Worm (Caenorhabditis elegans) whole organism, mixed stage, embryonic: Measurements from ENCODE around the gene T07G12.4.
A peak's percentile ranks its signal among the peaks of the same experiment; 100 is the strongest.

Experiments
- M03D4.4 ChIP-seq: sonication (generic microtip); optimal IDR thresholded peaks from 2 replicates; lab custom pipeline; 2017; ENCODE audit warnings: mild to moderate bottlenecking, missing genetic modification characterization, missing compliant biosample characterization
- bed-3 ChIP-seq: fragments of 200-800 bp; sonication (Bioruptor generic); optimal IDR thresholded peaks from 3 replicates; lab custom pipeline; 2018; ENCODE audit warnings: mild to moderate bottlenecking, missing genetic modification characterization, moderate library complexity, missing compliant biosample characterization
- blmp-1 ChIP-seq: fragments of 150-350 bp; optimal IDR thresholded peaks from 2 replicates; lab custom pipeline; 2014; ENCODE audit warnings: missing biosample characterization, missing genetic modification characterization
- ceh-39 ChIP-seq: fragments of 150-350 bp; optimal IDR thresholded peaks from 2 replicates; lab custom pipeline; 2014; ENCODE audit warnings: missing biosample characterization, missing genetic modification characterization
- ceh-43 ChIP-seq: fragments of 200-800 bp; sonication (Bioruptor generic); optimal IDR thresholded peaks from 2 replicates; lab custom pipeline; 2018; ENCODE audit warnings: mild to moderate bottlenecking, missing genetic modification characterization, moderate library complexity, missing compliant biosample characterization
- ceh-83 ChIP-seq: fragments of 200-800 bp; sonication (Bioruptor generic); optimal IDR thresholded peaks from 2 replicates; lab custom pipeline; 2018; ENCODE audit warnings: mild to moderate bottlenecking, missing genetic modification characterization, missing compliant biosample characterization
- ces-1 ChIP-seq: fragments of 150-350 bp; optimal IDR thresholded peaks from 2 replicates; lab custom pipeline; 2014; ENCODE audit warnings: missing biosample characterization, missing genetic modification reagents, missing genetic modification characterization
- cnd-1 ChIP-seq: fragments of 200-800 bp; sonication (Bioruptor generic); optimal IDR thresholded peaks from 2 replicates; lab custom pipeline; 2018; ENCODE audit warnings: mild to moderate bottlenecking, missing genetic modification characterization, missing compliant biosample characterization
- drap-1 ChIP-seq: fragments of 200-800 bp; sonication (Bioruptor generic); optimal IDR thresholded peaks from 3 replicates; lab custom pipeline; 2018; ENCODE audit warnings: mild to moderate bottlenecking, missing genetic modification characterization, missing compliant biosample characterization
- elt-1 ChIP-seq: sonication (generic microtip); optimal IDR thresholded peaks from 2 replicates; lab custom pipeline; 2017; ENCODE audit warnings: missing genetic modification characterization, mild to moderate bottlenecking, missing compliant biosample characterization, antibody characterized with exemption, moderate library complexity, borderline replicate concordance; ENCODE audit not compliant: insufficient read depth
- elt-3 ChIP-seq: fragments of 150-350 bp; optimal IDR thresholded peaks from 2 replicates; lab custom pipeline; 2014; ENCODE audit warnings: missing biosample characterization, missing genetic modification characterization
- ham-2 ChIP-seq: fragments of 200-800 bp; sonication (Bioruptor generic); optimal IDR thresholded peaks from 2 replicates; lab custom pipeline; 2018; ENCODE audit warnings: mild to moderate bottlenecking, missing genetic modification characterization, missing compliant biosample characterization
- lin-13 ChIP-seq: fragments of 150-350 bp; optimal IDR thresholded peaks from 2 replicates; lab custom pipeline; 2014; ENCODE audit warnings: missing biosample characterization, missing genetic modification characterization
- lin-32 ChIP-seq: fragments of 200-800 bp; sonication (Bioruptor generic); optimal IDR thresholded peaks from 2 replicates; lab custom pipeline; 2018; ENCODE audit warnings: mild to moderate bottlenecking, missing genetic modification characterization, missing compliant biosample characterization
- lsy-2 ChIP-seq: fragments of 150-350 bp; optimal IDR thresholded peaks from 2 replicates; lab custom pipeline; 2014; ENCODE audit warnings: missing biosample characterization, missing genetic modification characterization
- mab-5 ChIP-seq: fragments of 150-350 bp; optimal IDR thresholded peaks from 2 replicates; lab custom pipeline; 2014; ENCODE audit warnings: missing biosample characterization, missing genetic modification characterization
- mep-1 ChIP-seq: fragments of 150-350 bp; optimal IDR thresholded peaks from 2 replicates; lab custom pipeline; 2017; ENCODE audit warnings: missing biosample characterization, missing genetic modification reagents, missing genetic modification characterization, inconsistent platforms
- mls-2 ChIP-seq: sonication (generic microtip); optimal IDR thresholded peaks from 2 replicates; lab custom pipeline; 2016; ENCODE audit warnings: mild to moderate bottlenecking, missing genetic modification characterization, moderate library complexity, missing compliant biosample characterization
- nhr-12 ChIP-seq: fragments of 150-350 bp; optimal IDR thresholded peaks from 2 replicates; lab custom pipeline; 2014; ENCODE audit warnings: missing biosample characterization, missing genetic modification characterization
- nhr-2 ChIP-seq: fragments of 150-350 bp; optimal IDR thresholded peaks from 2 replicates; lab custom pipeline; 2014; ENCODE audit warnings: missing biosample characterization, missing genetic modification characterization
- nhr-237 ChIP-seq: fragments of 150-350 bp; optimal IDR thresholded peaks from 2 replicates; lab custom pipeline; 2014; ENCODE audit warnings: missing biosample characterization, missing genetic modification characterization
- nhr-28 ChIP-seq: fragments of 150-350 bp; optimal IDR thresholded peaks from 2 replicates; lab custom pipeline; 2014; ENCODE audit warnings: missing biosample characterization, missing genetic modification characterization
- nhr-76 ChIP-seq: sonication (generic microtip); optimal IDR thresholded peaks from 2 replicates; lab custom pipeline; 2017; ENCODE audit warnings: missing biosample characterization, missing genetic modification characterization
- snpc-4 ChIP-seq: fragments of 150-350 bp; optimal IDR thresholded peaks from 2 replicates; lab custom pipeline; 2014; ENCODE audit warnings: missing biosample characterization, missing genetic modification characterization
- sptf-1 ChIP-seq: sonication (generic microtip); optimal IDR thresholded peaks from 2 replicates; lab custom pipeline; 2017; ENCODE audit warnings: mild to moderate bottlenecking, missing genetic modification characterization, moderate library complexity, missing compliant biosample characterization
- tbx-8 ChIP-seq: fragments of 200-800 bp; sonication (Bioruptor generic); optimal IDR thresholded peaks from 2 replicates; lab custom pipeline; 2018; ENCODE audit warnings: mild to moderate bottlenecking, missing genetic modification characterization, moderate library complexity, missing compliant biosample characterization
- unc-120 ChIP-seq: sonication (generic microtip); optimal IDR thresholded peaks from 2 replicates; lab custom pipeline; 2017; ENCODE audit warnings: missing genetic modification characterization, missing compliant biosample characterization; ENCODE audit not compliant: poor library complexity, severe bottlenecking
- unc-39 ChIP-seq: fragments of 150-350 bp; optimal IDR thresholded peaks from 2 replicates; lab custom pipeline; 2014; ENCODE audit warnings: missing biosample characterization, missing genetic modification characterization
- unc-62 ChIP-seq: fragments of 150-350 bp; optimal IDR thresholded peaks from 2 replicates; lab custom pipeline; 2014; ENCODE audit warnings: missing biosample characterization, missing genetic modification reagents, missing genetic modification characterization
- zip-8 ChIP-seq: fragments of 150-350 bp; optimal IDR thresholded peaks from 2 replicates; lab custom pipeline; 2014; ENCODE audit warnings: missing biosample characterization, missing genetic modification characterization
- ztf-11 ChIP-seq: fragments of 150-350 bp; optimal IDR thresholded peaks from 2 replicates; lab custom pipeline; 2014; ENCODE audit warnings: missing biosample characterization, missing genetic modification characterization

T07G12.4 gene

DNA sequence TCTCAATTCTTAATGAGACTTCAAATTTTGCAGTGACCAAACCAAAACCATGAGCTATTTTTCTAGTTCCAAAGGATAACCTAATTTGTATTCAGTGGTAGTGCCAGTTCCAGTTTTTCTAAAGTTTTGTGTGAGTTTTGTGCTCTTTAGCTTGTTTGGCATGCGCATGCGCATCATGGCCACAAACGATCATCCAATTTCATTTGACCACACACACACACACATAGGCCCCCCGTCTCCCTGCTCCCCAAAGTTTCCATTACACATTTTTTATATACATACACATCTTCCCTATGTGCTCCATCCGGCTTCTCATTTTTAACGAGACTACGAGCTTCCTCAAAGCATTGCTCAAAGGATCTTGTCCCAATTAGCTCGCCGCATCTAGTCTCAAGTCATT is 36.0 kb upstream of the T07G12.4 start:
- peak; percentile 35 for TF ChIP-seq ces-1 (GFP tag; lab: Kevin White, UChicago)
- TF ChIP-seq tbx-8 = no peak
- TF ChIP-seq ceh-39 (tag; lab: Kevin White, UChicago) = no peak
- TF ChIP-seq ham-2 (GFP tag; lab: Kevin White, UChicago) = no peak
- no peak for TF ChIP-seq snpc-4

DNA sequence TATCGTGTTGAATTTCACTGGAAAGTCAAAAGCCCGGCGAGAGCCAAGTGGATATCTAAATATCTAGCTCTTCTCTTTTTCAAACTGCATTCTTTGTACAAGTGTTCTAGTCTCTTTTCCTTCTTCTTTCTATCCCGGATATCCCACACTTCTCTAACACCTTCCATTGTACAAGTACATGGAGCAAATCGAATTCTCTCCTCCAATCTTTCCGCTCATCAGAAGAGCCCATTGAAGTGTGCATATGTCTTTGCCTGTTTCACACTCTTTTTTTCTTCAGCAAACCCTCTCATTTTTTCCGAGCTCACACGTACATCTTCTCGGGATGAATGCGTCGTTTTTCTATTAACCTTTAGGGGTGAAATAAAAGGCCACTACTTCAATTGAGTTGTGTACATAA is 35.0 kb upstream of the T07G12.4 start:
- TF ChIP-seq elt-1 (tag; lab: Kevin White, UChicago) (no peak), ces-1 (GFP tag; lab: Kevin White, UChicago) (peak; percentile 72)

DNA sequence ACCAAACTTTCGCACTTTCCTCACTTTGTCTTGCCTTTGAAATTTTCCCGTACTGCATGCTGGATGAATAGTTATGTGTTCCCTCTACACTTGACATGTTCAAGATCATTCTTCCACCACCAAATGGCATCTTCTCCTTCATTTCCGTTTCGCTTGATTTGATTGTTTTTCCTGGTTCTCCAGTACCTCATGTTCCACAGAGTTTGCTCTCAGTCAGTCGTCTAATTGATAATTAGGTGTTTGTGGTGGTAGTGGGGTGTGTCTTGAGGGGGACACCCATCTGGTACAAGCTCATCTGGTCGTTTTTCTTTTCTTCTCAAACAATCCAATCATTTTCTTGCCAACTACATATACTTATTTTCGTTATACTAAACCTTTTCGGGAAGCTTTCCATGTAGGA is 32.5 kb upstream of the T07G12.4 start:
- TF ChIP-seq nhr-12 (no peak), ces-1 (GFP tag; lab: Kevin White, UChicago) (peak; percentile 94), lsy-2 (tag; lab: Kevin White, UChicago) (no peak), unc-39 (tag; lab: Kevin White, UChicago) (no peak), elt-1 (tag; lab: Kevin White, UChicago) (no peak), sptf-1 (tag; lab: Kevin White, UChicago) (no peak), ztf-11 (tag; lab: Kevin White, UChicago) (no peak)
- TF ChIP-seq, all 35 proteins: peak for 1

DNA sequence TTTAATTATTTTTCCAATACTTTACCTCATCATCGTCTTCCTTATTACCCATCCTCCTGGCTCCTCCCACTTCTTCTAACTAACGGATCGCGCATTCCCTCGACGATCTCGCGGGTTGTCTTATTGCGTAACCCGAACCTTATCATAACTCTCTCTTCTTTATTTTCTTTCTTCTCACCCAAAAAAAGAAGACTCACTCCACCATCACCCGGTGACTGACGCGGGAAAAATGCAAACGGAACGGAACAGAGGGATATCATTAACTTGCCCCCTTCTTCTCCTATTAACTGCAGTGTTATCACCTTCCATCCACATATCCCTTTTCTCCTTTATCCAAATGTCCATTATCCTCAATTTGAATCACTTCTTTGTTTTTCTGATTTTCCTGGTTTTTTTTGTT is 31.6 kb upstream of the T07G12.4 start:
- no peak for TF ChIP-seq mls-2
- TF ChIP-seq cnd-1 = no peak
- TF ChIP-seq blmp-1 (tag; lab: Kevin White, UChicago) = peak; percentile 4
- no peak for TF ChIP-seq unc-120 (tag; lab: Kevin White, UChicago)
- TF ChIP-seq nhr-28 (tag; lab: Kevin White, UChicago) = no peak
- no peak for TF ChIP-seq nhr-2
- TF ChIP-seq drap-1 (GFP tag; lab: Kevin White, UChicago) = no peak
- TF ChIP-seq ceh-83 = no peak
- TF ChIP-seq bed-3 (GFP tag; lab: Kevin White, UChicago) = no peak
- no peak for TF ChIP-seq ztf-11 (tag; lab: Kevin White, UChicago)
- TF ChIP-seq mab-5 (tag; lab: Kevin White, UChicago) = no peak
- peak; percentile 37 for TF ChIP-seq zip-8 (tag; lab: Kevin White, UChicago)
- TF ChIP-seq elt-3 (tag; lab: Kevin White, UChicago) = peak; percentile 41
- TF ChIP-seq lsy-2 (tag; lab: Kevin White, UChicago) = no peak
- no peak for TF ChIP-seq M03D4.4 (tag; lab: Kevin White, UChicago)
- TF ChIP-seq nhr-12 = no peak
- no peak for TF ChIP-seq unc-62
- TF ChIP-seq snpc-4 = no peak

DNA sequence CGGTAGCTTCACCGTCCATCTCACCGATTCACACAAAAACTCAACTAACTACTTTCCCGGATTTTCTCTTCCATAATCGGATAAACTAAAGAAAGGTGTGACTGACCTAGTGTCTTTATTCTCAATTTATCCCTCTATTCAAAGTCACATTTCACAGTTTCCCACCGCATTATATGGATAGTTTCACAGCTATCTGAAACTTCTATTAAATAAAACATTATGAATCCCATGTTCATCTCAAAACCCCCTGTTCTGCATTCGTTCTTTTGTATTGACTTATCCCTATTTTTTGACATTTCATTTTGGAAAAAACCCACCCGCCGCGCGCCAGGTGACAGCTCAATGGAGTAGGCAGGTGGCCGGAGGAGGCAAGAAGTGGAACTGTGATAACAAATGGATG is 29.3 kb upstream of the T07G12.4 start:
- TF ChIP-seq blmp-1 (tag; lab: Kevin White, UChicago) = no peak
- no peak for TF ChIP-seq ces-1 (GFP tag; lab: Kevin White, UChicago)
- TF ChIP-seq drap-1 (GFP tag; lab: Kevin White, UChicago) = no peak
- no peak for TF ChIP-seq ceh-83
- TF ChIP-seq tbx-8 = no peak
- TF ChIP-seq unc-62 = no peak
- no peak for TF ChIP-seq cnd-1
- TF ChIP-seq unc-120 (tag; lab: Kevin White, UChicago) = no peak
- TF ChIP-seq bed-3 (GFP tag; lab: Kevin White, UChicago) = no peak
- TF ChIP-seq zip-8 (tag; lab: Kevin White, UChicago) = no peak
- no peak for TF ChIP-seq sptf-1 (tag; lab: Kevin White, UChicago)
- TF ChIP-seq ham-2 (GFP tag; lab: Kevin White, UChicago) = no peak
- TF ChIP-seq ceh-43 (GFP tag; lab: Kevin White, UChicago) = no peak
- no peak for TF ChIP-seq nhr-237 (tag; lab: Kevin White, UChicago)
- no peak for TF ChIP-seq snpc-4

DNA sequence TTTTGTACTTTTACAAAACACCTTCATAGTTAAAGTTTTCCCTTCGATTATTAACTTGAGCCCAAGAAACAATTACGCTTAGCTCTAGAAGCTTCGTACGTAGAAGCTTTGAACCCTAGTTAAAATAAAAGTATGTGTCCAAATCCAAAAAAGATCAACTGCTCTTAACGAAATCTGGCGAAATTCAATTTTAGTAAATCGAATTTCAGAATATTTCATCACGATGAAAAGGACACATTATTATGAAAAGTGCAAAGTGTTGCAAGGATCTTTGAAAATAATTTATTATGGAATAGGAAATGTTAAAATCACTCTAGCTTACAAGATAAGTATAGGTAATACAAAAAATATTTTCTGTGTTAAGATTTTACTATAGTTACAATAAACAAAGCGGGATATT is 26.8 kb upstream of the T07G12.4 start:
- no peak for TF ChIP-seq cnd-1
- peak; percentile 67 for TF ChIP-seq ces-1 (GFP tag; lab: Kevin White, UChicago)

DNA sequence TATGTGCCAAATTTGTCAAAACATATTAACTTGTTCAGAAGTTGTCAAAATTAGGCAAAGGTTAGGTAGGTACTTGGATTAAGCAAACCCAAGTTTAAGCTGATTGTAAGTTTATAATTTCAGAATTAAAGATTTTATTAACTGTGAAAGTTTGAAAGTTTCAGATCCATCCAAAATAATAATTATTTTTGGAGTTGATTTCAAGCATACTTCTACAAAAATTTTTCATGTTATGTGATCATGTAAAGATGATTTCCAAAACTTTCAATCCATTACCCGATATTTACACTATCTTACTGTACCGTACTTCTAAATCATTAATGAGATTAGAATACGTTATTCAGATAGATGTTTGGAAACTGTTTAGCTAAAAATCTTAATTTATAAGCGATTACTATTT is 26.1 kb upstream of the T07G12.4 start:
- TF ChIP-seq mab-5 (tag; lab: Kevin White, UChicago) (no peak), lin-32 (GFP tag; lab: Kevin White, UChicago) (no peak), ceh-39 (tag; lab: Kevin White, UChicago) (no peak), unc-120 (tag; lab: Kevin White, UChicago) (no peak), nhr-12 (no peak), bed-3 (GFP tag; lab: Kevin White, UChicago) (no peak), lsy-2 (tag; lab: Kevin White, UChicago) (no peak), lin-13 (tag; lab: Kevin White, UChicago) (no peak), mls-2 (no peak), nhr-237 (tag; lab: Kevin White, UChicago) (no peak), snpc-4 (no peak), zip-8 (tag; lab: Kevin White, UChicago) (no peak), nhr-76 (tag; lab: Kevin White, UChicago) (no peak), nhr-2 (no peak), mep-1 (tag; lab: Kevin White, UChicago) (no peak)
